Worm (Caenorhabditis elegans) whole organism, L3 larva: Measurements from ENCODE around the gene Y17G7B.8.

Experiments used
- ZK546.5 ChIP-seq: sonication (generic microtip); optimal IDR thresholded peaks from 2 replicates; lab custom pipeline; 2017; ENCODE audit warnings: missing biosample characterization, missing genetic modification characterization
- aly-2 ChIP-seq: fragments of 150-350 bp; optimal IDR thresholded peaks from 2 replicates; lab custom pipeline; 2014; ENCODE audit warnings: missing biosample characterization, missing genetic modification characterization
- ama-1 ChIP-seq: fragments of 150-350 bp; optimal IDR thresholded peaks from 2 replicates; lab custom pipeline; 2018
- ceh-16 ChIP-seq: sonication (generic microtip); optimal IDR thresholded peaks from 2 replicates; lab custom pipeline; 2017; ENCODE audit warnings: missing biosample characterization, missing genetic modification characterization
- ceh-82 ChIP-seq: fragments of 150-350 bp; optimal IDR thresholded peaks from 2 replicates; lab custom pipeline; 2014; ENCODE audit warnings: missing biosample characterization, missing genetic modification characterization
- egl-27 ChIP-seq: sonication (generic microtip); optimal IDR thresholded peaks from 4 replicates; lab custom pipeline; 2017; ENCODE audit warnings: missing biosample characterization, missing genetic modification reagents, missing genetic modification characterization
- egl-5 ChIP-seq: fragments of 150-350 bp; optimal IDR thresholded peaks from 2 replicates; lab custom pipeline; 2017; ENCODE audit warnings: missing biosample characterization, missing genetic modification reagents, missing genetic modification characterization, inconsistent platforms
- elt-2 ChIP-seq: sonication (generic microtip); optimal IDR thresholded peaks from 2 replicates; lab custom pipeline; 2016; ENCODE audit warnings: missing genetic modification reagents, mild to moderate bottlenecking, missing genetic modification characterization, missing compliant biosample characterization
- elt-3 ChIP-seq, 3 experiments: fragments of 150-350 bp in 1 of 3; sonication (generic microtip) in 2 of 3; optimal IDR thresholded peaks; 2 replicates in 2 of 3; 4 replicates in 1 of 3; lab custom pipeline; 2014 to 2017; ENCODE audit warnings: missing biosample characterization in 3 of 3, missing genetic modification characterization in 3 of 3
- eor-1 ChIP-seq, 2 experiments: fragments of 150-350 bp; optimal IDR thresholded peaks; 2 replicates each; lab custom pipeline; 2014 to 2018; ENCODE audit warnings: missing biosample characterization in 2 of 2, missing genetic modification characterization in 2 of 2
- fkh-2 ChIP-seq: fragments of 150-350 bp; optimal IDR thresholded peaks from 2 replicates; lab custom pipeline; 2014; ENCODE audit warnings: missing biosample characterization, missing genetic modification reagents, missing genetic modification characterization
- fos-1 ChIP-seq: fragments of 150-350 bp; optimal IDR thresholded peaks from 2 replicates; lab custom pipeline; 2014; ENCODE audit warnings: missing biosample characterization, missing genetic modification characterization
- hmg-11 ChIP-seq: sonication (generic microtip); optimal IDR thresholded peaks from 2 replicates; lab custom pipeline; 2016; ENCODE audit warnings: missing genetic modification characterization, missing compliant biosample characterization
- jun-1 ChIP-seq: fragments of 150-350 bp; optimal IDR thresholded peaks from 2 replicates; lab custom pipeline; 2014; ENCODE audit warnings: missing biosample characterization, missing genetic modification reagents, missing genetic modification characterization
- lin-15B ChIP-seq: fragments of 150-350 bp; optimal IDR thresholded peaks from 2 replicates; lab custom pipeline; 2014; ENCODE audit warnings: missing biosample characterization, missing genetic modification characterization
- lsy-12 ChIP-seq: sonication (generic microtip); optimal IDR thresholded peaks from 2 replicates; lab custom pipeline; 2016; ENCODE audit warnings: mild to moderate bottlenecking, missing genetic modification characterization, missing compliant biosample characterization
- mdl-1 ChIP-seq: fragments of 150-350 bp; optimal IDR thresholded peaks from 2 replicates; lab custom pipeline; 2014; ENCODE audit warnings: missing biosample characterization, missing genetic modification characterization
- mml-1 ChIP-seq: fragments of 150-350 bp; sonication (generic microtip); optimal IDR thresholded peaks from 3 replicates; lab custom pipeline; 2014; ENCODE audit warnings: missing biosample characterization, missing genetic modification characterization
- nfya-1 ChIP-seq: sonication (generic microtip); optimal IDR thresholded peaks from 2 replicates; lab custom pipeline; 2017; ENCODE audit warnings: missing genetic modification characterization, mild to moderate bottlenecking, missing compliant biosample characterization, antibody characterized with exemption, moderate library complexity; ENCODE audit not compliant: insufficient read depth
- nhr-12 ChIP-seq: fragments of 150-350 bp; optimal IDR thresholded peaks from 2 replicates; lab custom pipeline; 2014; ENCODE audit warnings: missing biosample characterization, missing genetic modification characterization
- nhr-23 ChIP-seq: fragments of 150-350 bp; optimal IDR thresholded peaks from 2 replicates; lab custom pipeline; 2014; ENCODE audit warnings: missing biosample characterization, missing genetic modification reagents, missing genetic modification characterization
- nhr-237 ChIP-seq: fragments of 150-350 bp; optimal IDR thresholded peaks from 2 replicates; lab custom pipeline; 2014; ENCODE audit warnings: missing biosample characterization, missing genetic modification characterization
- nhr-28 ChIP-seq: fragments of 150-350 bp; optimal IDR thresholded peaks from 2 replicates; lab custom pipeline; 2014; ENCODE audit warnings: missing biosample characterization, missing genetic modification characterization
- nhr-43 ChIP-seq: sonication (generic microtip); optimal IDR thresholded peaks from 2 replicates; lab custom pipeline; 2016; ENCODE audit warnings: mild to moderate bottlenecking, missing genetic modification characterization, missing compliant biosample characterization; ENCODE audit not compliant: poor library complexity, severe bottlenecking
- nhr-67 ChIP-seq: fragments of 150-350 bp; optimal IDR thresholded peaks from 2 replicates; lab custom pipeline; 2014; ENCODE audit warnings: missing biosample characterization, missing genetic modification characterization
- nhr-76 ChIP-seq: fragments of 150-350 bp; sonication (generic microtip); optimal IDR thresholded peaks from 5 replicates; lab custom pipeline; 2014; ENCODE audit warnings: missing biosample characterization, missing genetic modification characterization
- nhr-77 ChIP-seq: fragments of 150-350 bp; optimal IDR thresholded peaks from 2 replicates; lab custom pipeline; 2014; ENCODE audit warnings: missing biosample characterization, missing genetic modification characterization
- pqm-1 ChIP-seq: fragments of 150-350 bp; optimal IDR thresholded peaks from 2 replicates; lab custom pipeline; 2017; ENCODE audit warnings: missing biosample characterization, missing genetic modification characterization, inconsistent platforms
- sea-2 ChIP-seq: fragments of 150-350 bp; sonication (generic microtip); optimal IDR thresholded peaks from 4 replicates; lab custom pipeline; 2014; ENCODE audit warnings: missing biosample characterization, missing genetic modification reagents, missing genetic modification characterization
- skn-1 ChIP-seq: fragments of 150-350 bp; optimal IDR thresholded peaks from 2 replicates; lab custom pipeline; 2014; ENCODE audit warnings: missing biosample characterization, missing genetic modification characterization
- snpc-4 ChIP-seq: fragments of 150-350 bp; optimal IDR thresholded peaks from 2 replicates; lab custom pipeline; 2014; ENCODE audit warnings: missing biosample characterization, missing genetic modification characterization
- tbx-2 ChIP-seq: sonication (generic microtip); optimal IDR thresholded peaks from 2 replicates; lab custom pipeline; 2016; ENCODE audit warnings: mild to moderate bottlenecking, missing genetic modification characterization, missing compliant biosample characterization
- unc-62 ChIP-seq: fragments of 150-350 bp; sonication (generic microtip); optimal IDR thresholded peaks from 4 replicates; lab custom pipeline; 2014; ENCODE audit warnings: missing biosample characterization, missing genetic modification reagents, missing genetic modification characterization
- zag-1 ChIP-seq: fragments of 150-350 bp; optimal IDR thresholded peaks from 2 replicates; lab custom pipeline; 2014; ENCODE audit warnings: missing biosample characterization, missing genetic modification characterization

The Y17G7B.8 gene

DNA sequence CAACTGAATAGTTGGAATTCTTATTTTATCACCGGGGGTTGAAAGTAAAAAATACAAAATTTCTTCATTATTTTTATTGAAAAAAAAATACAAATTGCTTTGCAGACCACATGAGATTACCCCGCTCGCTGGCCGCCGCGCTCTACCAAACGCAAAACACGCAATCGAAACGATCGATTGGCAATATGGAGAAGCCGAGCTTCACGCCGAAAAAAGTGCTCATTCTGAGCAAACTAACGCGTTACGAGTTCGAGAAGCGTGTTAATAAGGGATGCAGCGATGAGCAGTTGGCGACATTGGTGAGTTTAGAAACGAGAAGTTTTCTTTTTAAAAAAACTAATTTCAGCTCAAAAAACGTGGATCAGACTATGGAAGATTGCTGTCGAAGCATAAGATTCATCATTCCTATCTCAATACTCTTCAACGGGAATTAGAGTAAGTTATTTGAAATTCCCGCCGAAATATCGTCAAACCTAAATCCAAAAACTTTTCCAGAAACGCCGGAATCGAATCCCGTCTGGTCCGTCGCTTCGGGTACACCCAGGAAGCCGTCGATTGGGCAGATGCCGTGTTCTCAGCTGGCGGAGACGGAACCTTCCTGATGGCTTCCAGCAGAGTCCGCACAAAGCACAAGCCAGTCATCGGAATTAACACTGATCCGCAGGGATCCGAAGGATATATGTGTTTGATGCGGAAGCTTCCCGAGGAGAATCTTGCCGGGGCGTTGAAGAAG lies 28.0 kb upstream of the Y17G7B.8 start:
- TF ChIP-seq mdl-1 (tag; lab: Kevin White, UChicago) (no peak), skn-1 (tag; lab: Kevin White, UChicago) (no peak), nhr-43 (tag; lab: Kevin White, UChicago) (peak; percentile 58), sea-2 (no peak), mml-1 (tag; lab: Kevin White, UChicago) (no peak), nhr-77 (tag; lab: Kevin White, UChicago) (no peak), lsy-12 (tag; lab: Kevin White, UChicago) (peak; percentile 36), nhr-237 (tag; lab: Kevin White, UChicago) (no peak), elt-2 (tag; lab: Kevin White, UChicago) (no peak), lin-15B (tag; lab: Kevin White, UChicago) (no peak), pqm-1 (tag; lab: Kevin White, UChicago) (no peak), fkh-2 (tag; lab: Kevin White, UChicago) (no peak), nhr-12 (tag; lab: Kevin White, UChicago) (no peak), ceh-82 (no peak), nhr-28 (no peak), ama-1 (lab: Kevin White, UChicago) (peak; percentile 67), aly-2 (tag; lab: Kevin White, UChicago) (no peak)

DNA sequence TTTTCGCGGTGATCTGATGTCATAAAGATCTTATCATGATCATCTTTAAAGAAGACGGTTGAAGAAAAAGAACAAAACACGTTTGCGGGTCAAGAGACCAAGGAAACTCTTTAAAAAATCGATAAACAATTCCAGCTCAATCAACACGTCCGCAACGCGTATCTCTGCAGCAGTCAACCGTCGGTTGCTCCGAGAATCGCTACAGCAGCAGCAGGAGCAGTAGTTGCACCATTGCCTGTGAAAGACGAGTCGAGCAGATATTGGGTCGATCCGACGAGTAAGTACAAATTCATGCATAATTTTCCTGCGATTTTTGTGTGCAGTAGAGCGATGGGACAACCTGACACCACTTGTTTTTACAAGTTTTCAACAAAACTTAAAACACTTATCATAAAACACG lies 27.0 kb upstream of the Y17G7B.8 start:
- TF ChIP-seq ama-1 (lab: Kevin White, UChicago) = peak; percentile 78
- TF ChIP-seq nfya-1 = peak; percentile 6
- TF ChIP-seq nhr-43 (tag; lab: Kevin White, UChicago) = peak; percentile 32
- no peak for TF ChIP-seq nhr-12 (tag; lab: Kevin White, UChicago)
- no peak for TF ChIP-seq egl-27 (tag; lab: Kevin White, UChicago)

DNA sequence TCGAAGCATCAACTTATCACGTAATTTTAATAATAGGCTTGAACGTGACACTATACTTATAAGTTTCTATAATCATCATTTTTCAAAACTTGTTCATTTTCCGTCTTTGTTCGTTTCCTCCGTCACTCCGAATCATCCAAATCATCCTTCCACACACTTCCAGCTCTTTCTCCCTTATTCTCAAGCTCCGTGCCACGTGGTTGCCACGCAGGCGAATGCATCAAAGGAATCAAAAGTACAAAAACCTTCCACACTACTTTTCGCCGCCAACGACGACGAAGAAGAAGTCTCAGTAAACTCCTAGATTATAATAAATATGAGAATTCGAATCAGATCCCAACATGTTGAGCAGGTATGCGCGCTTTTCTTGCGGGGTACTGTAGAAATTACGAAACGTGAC lies 26.6 kb upstream of the Y17G7B.8 start:
- TF ChIP-seq ceh-16 (tag; lab: Kevin White, UChicago) (no peak), ama-1 (lab: Kevin White, UChicago) (peak; percentile 70)

DNA sequence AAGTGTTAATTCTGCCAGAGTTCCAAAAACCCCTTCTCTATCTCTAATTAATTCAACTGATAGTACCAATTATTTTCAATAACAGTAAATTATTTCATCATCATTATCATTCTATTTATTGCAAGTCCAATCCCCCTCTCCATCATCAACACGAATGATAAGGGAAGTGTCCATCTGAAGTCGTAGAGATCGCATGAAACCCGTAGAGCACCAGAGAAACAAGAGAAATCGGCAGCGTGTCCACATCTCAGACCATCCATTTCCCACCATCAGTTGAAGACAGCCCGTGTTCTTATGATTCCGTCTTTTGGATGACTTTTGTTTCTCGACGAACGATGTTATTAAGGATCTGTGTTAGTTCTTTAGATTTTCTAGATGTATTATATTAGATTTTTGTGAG lies 25.9 kb upstream of the Y17G7B.8 start:
- TF ChIP-seq nhr-23 (peak; percentile 70), tbx-2 (no peak), ama-1 (lab: Kevin White, UChicago) (no peak), nhr-43 (tag; lab: Kevin White, UChicago) (peak; percentile 33), fos-1 (tag; lab: Kevin White, UChicago) (no peak), sea-2 (no peak), nhr-67 (tag; lab: Kevin White, UChicago) (no peak), fkh-2 (tag; lab: Kevin White, UChicago) (no peak), elt-2 (tag; lab: Kevin White, UChicago) (no peak), lsy-12 (tag; lab: Kevin White, UChicago) (no peak), unc-62 (GFP tag; lab: Kevin White, UChicago) (no peak), egl-5 (tag; lab: Kevin White, UChicago) (no peak), hmg-11 (tag; lab: Kevin White, UChicago) (no peak), zag-1 (no peak), aly-2 (tag; lab: Kevin White, UChicago) (no peak), nhr-12 (tag; lab: Kevin White, UChicago) (no peak), nfya-1 (no peak), snpc-4 (no peak), nhr-76 (tag; lab: Kevin White, UChicago) (no peak), ZK546.5 (tag; lab: Kevin White, UChicago) (no peak), jun-1 (tag; lab: Kevin White, UChicago) (no peak), eor-1 (tag; optimal IDR thresholded peaks at IDR 0.05; lab: Kevin White, UChicago) (no peak), elt-3 (tag; optimal IDR thresholded peaks at IDR 0.05; lab: Kevin White, UChicago) (peak in 2 of 3 experiments; percentile 40 to 85)
